Fruit fly (Drosophila melanogaster) whole organism, pupa: ENCODE measurements around the gene Smyd5.

Experiments used
- CG10348 ChIP-seq: fragments of 200-800 bp; sonication (Bioruptor generic); IDR thresholded peaks from 2 replicates; pipeline ENCODE4 v1.3.6; 2022; ENCODE audit warnings: missing biosample characterization, missing genetic modification characterization
- CG12605 ChIP-seq: fragments of 200-800 bp; sonication (Bioruptor generic); IDR thresholded peaks from 2 replicates; pipeline ENCODE4 v1.3.6; 2022; ENCODE audit warnings: missing biosample characterization, missing genetic modification characterization
- CG13204 ChIP-seq: fragments of 200-800 bp; sonication (Bioruptor generic); optimal IDR thresholded peaks from 2 replicates; lab custom pipeline; 2018; ENCODE audit warnings: missing biosample characterization, mild to moderate bottlenecking, missing genetic modification characterization, moderate library complexity
- CG14655 ChIP-seq: fragments of 200-800 bp; sonication (Bioruptor generic); optimal IDR thresholded peaks from 3 replicates; lab custom pipeline; 2017; ENCODE audit warnings: mild to moderate bottlenecking, missing biosample characterization, missing genetic modification reagents, missing genetic modification characterization
- CG15710 ChIP-seq: fragments of 200-800 bp; sonication (Bioruptor generic); optimal IDR thresholded peaks from 2 replicates; lab custom pipeline; 2018; ENCODE audit warnings: missing biosample characterization, mild to moderate bottlenecking, missing genetic modification characterization, moderate library complexity
- CG17806 ChIP-seq: fragments of 200-800 bp; sonication (Bioruptor generic); optimal IDR thresholded peaks from 2 replicates; lab custom pipeline; 2018; ENCODE audit warnings: missing biosample characterization, mild to moderate bottlenecking, missing genetic modification characterization, moderate library complexity
- CG32121 ChIP-seq: fragments of 200-800 bp; sonication (Bioruptor generic); IDR thresholded peaks from 2 replicates; pipeline ENCODE4 v1.3.6; 2022; ENCODE audit warnings: missing biosample characterization, missing genetic modification characterization
- CG34367 ChIP-seq: fragments of 200-800 bp; sonication (Bioruptor generic); optimal IDR thresholded peaks from 2 replicates; lab custom pipeline; 2018; ENCODE audit warnings: missing biosample characterization, mild to moderate bottlenecking, missing genetic modification characterization
- CG4496 ChIP-seq: fragments of 200-800 bp; sonication (Bioruptor generic); IDR thresholded peaks from 3 replicates; pipeline ENCODE4 v1.3.6; 2022; ENCODE audit warnings: missing biosample characterization, missing genetic modification characterization
- CG8159 ChIP-seq: fragments of 200-800 bp; sonication (Bioruptor generic); optimal IDR thresholded peaks from 3 replicates; lab custom pipeline; 2018; ENCODE audit warnings: missing biosample characterization, mild to moderate bottlenecking, missing genetic modification characterization, moderate library complexity
- CG8301 ChIP-seq: fragments of 200-800 bp; sonication (Bioruptor generic); optimal IDR thresholded peaks from 2 replicates; lab custom pipeline; 2018; ENCODE audit warnings: missing biosample characterization, mild to moderate bottlenecking, missing genetic modification characterization
- CG9948 ChIP-seq: fragments of 200-800 bp; sonication (Bioruptor generic); optimal IDR thresholded peaks from 2 replicates; lab custom pipeline; 2018; ENCODE audit warnings: missing biosample characterization, mild to moderate bottlenecking, missing genetic modification characterization, moderate library complexity
- D1 ChIP-seq: fragments of 200-800 bp; sonication (Bioruptor generic); optimal IDR thresholded peaks from 2 replicates; lab custom pipeline; 2018; ENCODE audit warnings: missing biosample characterization, mild to moderate bottlenecking, missing genetic modification characterization, moderate library complexity
- EcR ChIP-seq: fragments of 200-800 bp; sonication (Bioruptor generic); optimal IDR thresholded peaks from 3 replicates; lab custom pipeline; 2019; ENCODE audit warnings: missing biosample characterization, missing genetic modification characterization, mild to moderate bottlenecking, moderate library complexity, missing genetic modification reagents
- Ets98B ChIP-seq: fragments of 200-800 bp; sonication (Bioruptor generic); IDR thresholded peaks from 2 replicates; pipeline ENCODE4 v1.3.6; 2022; ENCODE audit warnings: missing biosample characterization, missing genetic modification characterization
- Pif1A ChIP-seq: fragments of 200-800 bp; sonication (Bioruptor generic); optimal IDR thresholded peaks from 3 replicates; lab custom pipeline; 2016; ENCODE audit warnings: missing biosample characterization, missing genetic modification characterization
- Pif1B ChIP-seq: fragments of 200-800 bp; sonication (Bioruptor generic); optimal IDR thresholded peaks from 3 replicates; lab custom pipeline; 2016; ENCODE audit warnings: missing biosample characterization, missing genetic modification characterization
- Snoo ChIP-seq: fragments of 200-800 bp; sonication (Bioruptor generic); optimal IDR thresholded peaks from 3 replicates; lab custom pipeline; 2017; ENCODE audit warnings: missing biosample characterization, mild to moderate bottlenecking, missing genetic modification characterization, inconsistent platforms
- fd96Ca ChIP-seq: fragments of 200-800 bp; sonication (Bioruptor generic); IDR thresholded peaks from 3 replicates; pipeline ENCODE4 v1.3.6; 2022; ENCODE audit warnings: missing biosample characterization, missing genetic modification characterization
- gl ChIP-seq: fragments of 200-800 bp; sonication (Bioruptor generic); optimal IDR thresholded peaks from 2 replicates; lab custom pipeline; 2018; ENCODE audit warnings: missing biosample characterization, mild to moderate bottlenecking, missing genetic modification characterization
- rn ChIP-seq: fragments of 200-800 bp; sonication (Bioruptor generic); IDR thresholded peaks from 2 replicates; pipeline ENCODE4 v1.3.6; 2022; ENCODE audit warnings: missing biosample characterization, missing genetic modification characterization

Smyd5 gene

dm6 chr3R:21193742-21194141, 24.8 kb downstream of the Smyd5 start:
- 0 out of 2 replicates have a peak, but pooled peaks have one; percentile 18 for TF ChIP-seq CG32121 (GFP tag; lab: Robert Waterston, UW)
- TF ChIP-seq gl (tag; lab: Kevin White, UChicago): no peak

dm6 chr3R:21192267-21192666, 26.3 kb downstream of the Smyd5 start:
- TF ChIP-seq Pif1B (GFP tag; lab: Kevin White, UChicago) (peak; percentile 5), Snoo (tag; lab: Kevin White, UChicago) (no peak), CG13204 (GFP tag; lab: Kevin White, UChicago) (peak; percentile 22), CG34367 (tag; lab: Kevin White, UChicago) (no peak), Ets98B (GFP tag; lab: Robert Waterston, UW) (no peak), CG8301 (no peak), EcR (GFP tag; lab: Kevin White, UChicago) (no peak), rn (GFP tag; lab: Robert Waterston, UW) (no peak), CG32121 (GFP tag; lab: Robert Waterston, UW) (no peak), CG9948 (tag; lab: Kevin White, UChicago) (peak; percentile 31), D1 (tag; lab: Kevin White, UChicago) (no peak), CG17806 (tag; lab: Kevin White, UChicago) (peak; percentile 30), CG15710 (peak; percentile 37), gl (tag; lab: Kevin White, UChicago) (no peak), CG12605 (GFP tag; lab: Robert Waterston, UW) (no peak), CG10348 (GFP tag; lab: Robert Waterston, UW) (no peak), fd96Ca (GFP tag; lab: Robert Waterston, UW) (no peak), CG8159 (tag; lab: Kevin White, UChicago) (peak; percentile 46), Pif1A (GFP tag; lab: Kevin White, UChicago) (peak; percentile 4), CG14655 (GFP tag; lab: Kevin White, UChicago) (no peak), CG4496 (GFP tag; lab: Robert Waterston, UW) (no peak)

dm6 chr3R:21190797-21191401, 27.7 kb downstream of the Smyd5 start:
- TF ChIP-seq CG13204 (GFP tag; lab: Kevin White, UChicago) (peak; percentile 15), CG32121 (GFP tag; lab: Robert Waterston, UW) (no peak), Snoo (tag; lab: Kevin White, UChicago) (peak; percentile 22), CG15710 (no peak)

- TF ChIP-seq fd96Ca (GFP tag; lab: Robert Waterston, UW): no peak
- no peak for TF ChIP-seq Pif1B (GFP tag; lab: Kevin White, UChicago)
- TF ChIP-seq EcR (GFP tag; lab: Kevin White, UChicago): no peak
- TF ChIP-seq D1 (tag; lab: Kevin White, UChicago): no peak
- TF ChIP-seq CG8301: no peak
These were observed 28.9 kb downstream of the Smyd5 start for dm6 chr3R:21189520-21190180.

- TF ChIP-seq CG32121 (GFP tag; lab: Robert Waterston, UW): peak; percentile 69; the same call in 1 of the 2 replicates
- TF ChIP-seq CG17806 (tag; lab: Kevin White, UChicago): no peak
- 0 out of 2 replicates have a peak, but pooled peaks have one; percentile 23 for TF ChIP-seq CG12605 (GFP tag; lab: Robert Waterston, UW)
- TF ChIP-seq CG34367 (tag; lab: Kevin White, UChicago): no peak
- peak; percentile 39; the same call in 1 of the 2 replicates for TF ChIP-seq Ets98B (GFP tag; lab: Robert Waterston, UW)
- peak; percentile 100 for TF ChIP-seq CG13204 (GFP tag; lab: Kevin White, UChicago)
- no peak for TF ChIP-seq Snoo (tag; lab: Kevin White, UChicago)
- no peak for TF ChIP-seq CG9948 (tag; lab: Kevin White, UChicago)
- no peak for TF ChIP-seq fd96Ca (GFP tag; lab: Robert Waterston, UW)
- TF ChIP-seq CG14655 (GFP tag; lab: Kevin White, UChicago): no peak
- TF ChIP-seq CG15710: no peak
- TF ChIP-seq EcR (GFP tag; lab: Kevin White, UChicago): peak; percentile 64
- peak; percentile 44 for TF ChIP-seq Pif1B (GFP tag; lab: Kevin White, UChicago)
- peak; percentile 8 for TF ChIP-seq Pif1A (GFP tag; lab: Kevin White, UChicago)
- peak; percentile 33 for TF ChIP-seq D1 (tag; lab: Kevin White, UChicago)
- TF ChIP-seq CG4496 (GFP tag; lab: Robert Waterston, UW): peak; percentile 44; the same call in 1 of the 3 replicates
These were observed 29.9 kb downstream of the Smyd5 start for dm6 chr3R:21188540-21189276.
